Fruit fly (Drosophila melanogaster) whole organism, embryonic: ENCODE results near the gene nAChRalpha3.
A peak's percentile ranks its signal among the peaks of the same experiment; 100 is the strongest.

Experiments used
- ATbp ChIP-seq: fragments of 200-800 bp; sonication (Bioruptor generic); optimal IDR thresholded peaks from 2 replicates; lab custom pipeline; 2017; ENCODE audit warnings: missing biosample characterization, mild to moderate bottlenecking, missing genetic modification characterization, missing genetic modification reagents
- CG10209 ChIP-seq: fragments of 200-800 bp; sonication (Bioruptor generic); optimal IDR thresholded peaks from 3 replicates; lab custom pipeline; 2017; ENCODE audit warnings: missing biosample characterization, mild to moderate bottlenecking, missing genetic modification characterization, missing genetic modification reagents
- CG10267 ChIP-seq: fragments of 200-800 bp; sonication (Bioruptor generic); optimal IDR thresholded peaks from 2 replicates; lab custom pipeline; 2018; ENCODE audit warnings: missing biosample characterization, mild to moderate bottlenecking, missing genetic modification characterization, moderate library complexity
- CG10543 ChIP-seq: fragments of 200-800 bp; sonication (Bioruptor generic); optimal IDR thresholded peaks from 3 replicates; lab custom pipeline; 2017; ENCODE audit warnings: missing biosample characterization, mild to moderate bottlenecking, missing genetic modification characterization, moderate library complexity
- CG11093 ChIP-seq: fragments of 200-800 bp; sonication (Bioruptor generic); IDR thresholded peaks from 3 replicates; pipeline ENCODE4 v1.3.6; 2022; ENCODE audit warnings: missing biosample characterization, missing genetic modification characterization
- CG15073 ChIP-seq: fragments of 200-800 bp; sonication (Bioruptor generic); optimal IDR thresholded peaks from 2 replicates; lab custom pipeline; 2016; ENCODE audit warnings: missing biosample characterization, missing genetic modification characterization
- CG15269 ChIP-seq: fragments of 200-800 bp; sonication (Bioruptor generic); optimal IDR thresholded peaks from 2 replicates; lab custom pipeline; 2018; ENCODE audit warnings: missing biosample characterization, mild to moderate bottlenecking, missing genetic modification characterization, moderate library complexity
- CG15479 ChIP-seq: fragments of 200-800 bp; sonication (Bioruptor generic); optimal IDR thresholded peaks from 3 replicates; lab custom pipeline; 2019; ENCODE audit warnings: missing biosample characterization, mild to moderate bottlenecking, missing genetic modification characterization, moderate library complexity
- CG17385 ChIP-seq: fragments of 200-800 bp; sonication (Bioruptor generic); optimal IDR thresholded peaks from 3 replicates; lab custom pipeline; 2018; ENCODE audit warnings: missing biosample characterization, mild to moderate bottlenecking, missing genetic modification characterization
- CG18262 ChIP-seq: fragments of 200-800 bp; optimal IDR thresholded peaks from 3 replicates; lab custom pipeline; 2019; ENCODE audit warnings: missing biosample characterization, mild to moderate bottlenecking, missing genetic modification characterization, moderate library complexity
- CG2199 ChIP-seq: fragments of 200-800 bp; sonication (Bioruptor generic); IDR thresholded peaks from 3 replicates; pipeline ENCODE4 v1.3.6; 2022; ENCODE audit warnings: missing biosample characterization, missing genetic modification characterization
- CG30431 ChIP-seq: fragments of 200-800 bp; sonication (Bioruptor generic); optimal IDR thresholded peaks from 2 replicates; lab custom pipeline; 2017; ENCODE audit warnings: missing biosample characterization, missing genetic modification characterization
- CG31388 ChIP-seq: fragments of 200-800 bp; sonication (Bioruptor generic); optimal IDR thresholded peaks from 2 replicates; lab custom pipeline; 2016; ENCODE audit warnings: missing biosample characterization, missing genetic modification characterization
- CG3163 ChIP-seq: fragments of 200-800 bp; sonication (Bioruptor generic); optimal IDR thresholded peaks from 3 replicates; lab custom pipeline; 2016; ENCODE audit warnings: missing biosample characterization, missing genetic modification characterization
- CG9215 ChIP-seq: fragments of 200-800 bp; sonication (Bioruptor generic); IDR thresholded peaks from 2 replicates; pipeline ENCODE4 v1.3.6; 2022; ENCODE audit warnings: missing biosample characterization, missing genetic modification characterization
- Fer2 ChIP-seq: fragments of 200-800 bp; sonication (Bioruptor generic); optimal IDR thresholded peaks from 2 replicates; lab custom pipeline; 2018; ENCODE audit warnings: missing biosample characterization, mild to moderate bottlenecking, missing genetic modification characterization, moderate library complexity
- HmgZ ChIP-seq: fragments of 200-800 bp; sonication (Bioruptor generic); optimal IDR thresholded peaks from 2 replicates; lab custom pipeline; 2018; ENCODE audit warnings: missing biosample characterization, mild to moderate bottlenecking, missing genetic modification characterization
- Hmr ChIP-seq: fragments of 200-800 bp; sonication (Bioruptor generic); optimal IDR thresholded peaks from 3 replicates; lab custom pipeline; 2017; ENCODE audit warnings: mild to moderate bottlenecking, missing biosample characterization, missing genetic modification reagents, missing genetic modification characterization
- Nf-YB ChIP-seq: fragments of 200-800 bp; sonication (Bioruptor generic); optimal IDR thresholded peaks from 3 replicates; lab custom pipeline; 2019; ENCODE audit warnings: missing biosample characterization, mild to moderate bottlenecking, missing genetic modification characterization, moderate library complexity
- Nf-YC ChIP-seq: fragments of 200-800 bp; optimal IDR thresholded peaks from 3 replicates; lab custom pipeline; 2019; ENCODE audit warnings: missing biosample characterization, mild to moderate bottlenecking, missing genetic modification characterization, moderate library complexity
- Scr ChIP-seq: fragments of 200-800 bp; sonication (Bioruptor generic); IDR thresholded peaks from 2 replicates; pipeline ENCODE4 v1.3.6; 2022; ENCODE audit warnings: missing biosample characterization, missing genetic modification characterization; ENCODE audit not compliant: partially characterized antibody
- Trl ChIP-seq, 3 experiments: fragments of >200 bp in 2 of 3; fragments of 200-800 bp in 1 of 3; sonication (Bioruptor generic) in 1 of 3; optimal IDR thresholded peaks; 2 replicates in 1 of 3; 3 replicates in 2 of 3; lab custom pipeline; 2016 to 2017; ENCODE audit warnings: missing biosample characterization in 1 of 3, missing genetic modification characterization in 1 of 3
- ase ChIP-seq: fragments of 200-800 bp; sonication (Bioruptor generic); IDR thresholded peaks from 3 replicates; pipeline ENCODE4 v1.3.6; 2022; ENCODE audit warnings: missing biosample characterization, missing genetic modification characterization
- cg ChIP-seq: fragments of 200-800 bp; sonication (Bioruptor generic); optimal IDR thresholded peaks from 3 replicates; lab custom pipeline; 2019; ENCODE audit warnings: missing biosample characterization, mild to moderate bottlenecking, missing genetic modification characterization, moderate library complexity
- ci ChIP-seq: fragments of 200-800 bp; sonication (Bioruptor generic); IDR thresholded peaks from 3 replicates; pipeline ENCODE4 v1.3.6; 2022; ENCODE audit warnings: missing biosample characterization, missing genetic modification characterization
- crol ChIP-seq: fragments of 200-800 bp; sonication (Bioruptor generic); IDR thresholded peaks from 2 replicates; pipeline ENCODE4 v1.3.6; 2022; ENCODE audit warnings: missing biosample characterization, missing genetic modification characterization
- cwo ChIP-seq: fragments of 200-800 bp; sonication (Bioruptor generic); optimal IDR thresholded peaks from 3 replicates; lab custom pipeline; 2017; ENCODE audit warnings: missing biosample characterization, missing genetic modification characterization, mild to moderate bottlenecking, moderate library complexity, missing genetic modification reagents
- dati ChIP-seq: fragments of 200-800 bp; sonication (Bioruptor generic); IDR thresholded peaks from 2 replicates; pipeline ENCODE4 v1.3.6; 2022; ENCODE audit warnings: missing biosample characterization, missing genetic modification characterization
- ftz-f1 ChIP-seq: fragments of 200-800 bp; sonication (Bioruptor generic); optimal IDR thresholded peaks from 2 replicates; lab custom pipeline; 2016; ENCODE audit warnings: missing biosample characterization, missing genetic modification characterization
- hbn ChIP-seq: fragments of 200-800 bp; sonication (Bioruptor generic); IDR thresholded peaks from 2 replicates; pipeline ENCODE4 v1.3.6; 2022; ENCODE audit warnings: missing biosample characterization, missing genetic modification characterization; ENCODE audit not compliant: partially characterized antibody
- lab ChIP-seq: fragments of 200-800 bp; sonication (Bioruptor generic); optimal IDR thresholded peaks from 3 replicates; lab custom pipeline; 2017; ENCODE audit warnings: missing biosample characterization, missing genetic modification characterization, mild to moderate bottlenecking, moderate library complexity, missing genetic modification reagents
- mirr ChIP-seq: fragments of 200-800 bp; sonication (Bioruptor generic); optimal IDR thresholded peaks from 3 replicates; lab custom pipeline; 2018; ENCODE audit warnings: missing biosample characterization, mild to moderate bottlenecking, missing genetic modification characterization
- p53 ChIP-seq: fragments of 200-800 bp; sonication (Bioruptor generic); optimal IDR thresholded peaks from 2 replicates; lab custom pipeline; 2016; ENCODE audit warnings: missing biosample characterization, missing genetic modification characterization
- pan ChIP-seq, 4 experiments: fragments of >200 bp in 3 of 4; fragments of 200-800 bp in 1 of 4; sonication (Bioruptor generic) in 1 of 4; optimal IDR thresholded peaks in 3 of 4; IDR thresholded peaks in 1 of 4; 2 replicates each; pipeline versions ENCODE4 v1.3.6 to Lab custom; 2017 to 2022; ENCODE audit warnings: missing biosample characterization in 2 of 4, missing genetic modification characterization in 2 of 4, mixed read lengths in 1 of 4
- pros ChIP-seq: fragments of 200-800 bp; sonication (Bioruptor generic); optimal IDR thresholded peaks from 3 replicates; lab custom pipeline; 2019; ENCODE audit warnings: missing biosample characterization, mild to moderate bottlenecking, missing genetic modification characterization, moderate library complexity
- sc ChIP-seq, 3 experiments: fragments of >200 bp in 2 of 3; fragments of 200-800 bp in 1 of 3; sonication (Bioruptor generic) in 1 of 3; optimal IDR thresholded peaks; 2 replicates in 2 of 3; 3 replicates in 1 of 3; lab custom pipeline; 2017; ENCODE audit warnings: mild to moderate bottlenecking in 1 of 3, missing biosample characterization in 1 of 3, missing genetic modification characterization in 1 of 3, missing genetic modification reagents in 1 of 3
- sd ChIP-seq: fragments of 200-800 bp; sonication (Bioruptor generic); optimal IDR thresholded peaks from 3 replicates; lab custom pipeline; 2018; ENCODE audit warnings: missing biosample characterization, mild to moderate bottlenecking, missing genetic modification characterization, moderate library complexity
- sqz ChIP-seq: fragments of 200-800 bp; sonication (Bioruptor generic); optimal IDR thresholded peaks from 3 replicates; lab custom pipeline; 2018; ENCODE audit warnings: missing biosample characterization, mild to moderate bottlenecking, missing genetic modification characterization

The nAChRalpha3 gene

DNA sequence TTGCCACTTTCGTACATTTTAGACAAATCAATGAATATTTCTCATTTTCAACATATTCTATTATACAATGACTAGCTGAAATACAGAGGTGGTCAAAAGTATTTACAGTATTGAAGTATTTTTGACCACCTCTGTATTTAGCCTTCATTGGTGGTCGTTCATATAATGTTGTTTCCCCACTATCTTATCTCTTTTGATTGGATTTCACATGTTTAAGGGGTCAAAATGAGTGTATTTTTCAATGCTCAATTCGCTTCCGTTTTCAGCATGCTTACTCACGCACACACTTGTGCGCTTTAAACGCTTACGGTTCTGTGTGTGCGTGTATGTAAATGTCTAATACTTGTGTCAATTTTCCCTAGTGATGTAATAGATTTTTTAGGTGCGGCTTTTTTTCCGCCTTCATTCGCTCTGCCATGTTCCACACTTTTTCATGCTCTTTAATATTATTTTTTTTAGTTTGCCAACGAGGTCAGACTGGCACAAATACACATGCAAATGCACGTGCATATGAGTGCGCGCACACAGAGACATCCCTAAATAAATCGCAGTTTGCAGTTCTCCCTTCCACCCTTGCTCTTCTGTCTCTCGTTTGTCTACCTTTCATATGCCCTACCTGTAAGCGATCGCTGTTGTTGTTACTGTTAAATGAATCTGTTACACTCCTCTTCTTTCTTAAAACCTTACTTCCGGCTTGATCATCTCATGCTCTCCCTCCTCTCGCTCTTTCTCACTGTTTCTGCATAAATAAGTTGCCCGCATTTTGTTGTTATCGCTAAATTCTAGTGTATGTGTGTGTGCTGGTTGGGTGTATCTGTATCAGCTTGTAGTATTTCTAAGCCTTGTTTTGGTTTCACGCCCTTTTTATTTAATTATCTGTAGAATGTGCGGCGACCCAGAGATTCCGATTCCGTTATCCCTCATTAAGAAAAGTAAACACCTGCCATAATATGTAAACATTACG lies 45.5 kb upstream of the nAChRalpha3 start (continued):
- peak; percentile 86 for TF ChIP-seq CG15479 (GFP tag; lab: Kevin White, UChicago)
- TF ChIP-seq CG15073 (GFP tag; lab: Kevin White, UChicago), result peak; percentile 71
- TF ChIP-seq cg, result peak; percentile 83
- no peak for TF ChIP-seq CG30431 (GFP tag; lab: Kevin White, UChicago)
- TF ChIP-seq ci (GFP tag; lab: Robert Waterston, UW), result peak; percentile 58; the same call in 1 of the 3 replicates
- no peak for TF ChIP-seq CG9215 (GFP tag; lab: Robert Waterston, UW)
- TF ChIP-seq Nf-YB, result no peak
- peak; percentile 76 for TF ChIP-seq pros (GFP tag; lab: Kevin White, UChicago)
- peak; percentile 31 for TF ChIP-seq Nf-YC (tag; lab: Kevin White, UChicago)
- TF ChIP-seq sd (tag; lab: Kevin White, UChicago), result peak; percentile 16
- peak; percentile 27 to 54 for TF ChIP-seq Trl (optimal IDR thresholded peaks at IDR 0.05; lab: Kevin White, UChicago)
- no peak for TF ChIP-seq Trl (GFP tag; optimal IDR thresholded peaks at IDR 0.05; lab: Kevin White, UChicago)
- peak; percentile 67 for TF ChIP-seq crol
- TF ChIP-seq CG18262 (tag; lab: Kevin White, UChicago), result no peak
- TF ChIP-seq dati (GFP tag; lab: Robert Waterston, UW), result no peak
- peak; percentile 73 for TF ChIP-seq CG17385 (GFP tag; lab: Kevin White, UChicago)
- TF ChIP-seq Fer2 (tag; lab: Kevin White, UChicago), result no peak
- no peak for TF ChIP-seq CG31388 (GFP tag; lab: Kevin White, UChicago)
- TF ChIP-seq hbn (GFP tag; lab: Robert Waterston, UW), result no peak
- TF ChIP-seq HmgZ (tag; lab: Kevin White, UChicago), result peak; percentile 11
- TF ChIP-seq ase (GFP tag; lab: Robert Waterston, UW), result no peak
- TF ChIP-seq pan (optimal IDR thresholded peaks at IDR 0.05; lab: Kevin White, UChicago), result no peak
- no peak for TF ChIP-seq pan (GFP tag; optimal IDR thresholded peaks at IDR 0.05 in 1 of 2, IDR thresholded peaks at IDR 0.05 in 1 of 2)
- peak; percentile 4 for TF ChIP-seq Hmr
- TF ChIP-seq cwo (GFP tag; lab: Kevin White, UChicago), result peak; percentile 25
- no peak for TF ChIP-seq Scr (GFP tag; lab: Robert Waterston, UW)
- TF ChIP-seq lab, result peak; percentile 49
- TF ChIP-seq mirr (GFP tag; lab: Kevin White, UChicago), result peak; percentile 79
- no peak for TF ChIP-seq CG3163
- TF ChIP-seq CG11093, result no peak
- peak; percentile 68 for TF ChIP-seq CG10543 (GFP tag; lab: Kevin White, UChicago)
- peak; percentile 17 for TF ChIP-seq ftz-f1 (GFP tag; lab: Kevin White, UChicago)
- TF ChIP-seq p53 (GFP tag; lab: Kevin White, UChicago), result no peak
- peak; percentile 9 for TF ChIP-seq CG15269 (tag; lab: Kevin White, UChicago)
- TF ChIP-seq sc (optimal IDR thresholded peaks at IDR 0.05; lab: Kevin White, UChicago), result no peak
- TF ChIP-seq sc (GFP tag; optimal IDR thresholded peaks at IDR 0.05; lab: Kevin White, UChicago), result no peak
- peak; percentile 1 for TF ChIP-seq CG10209 (GFP tag; lab: Kevin White, UChicago)
- TF ChIP-seq ATbp (GFP tag; lab: Kevin White, UChicago), result peak; percentile 3
- no peak for TF ChIP-seq CG2199 (GFP tag; lab: Robert Waterston, UW)
- TF ChIP-seq CG10267 (tag; lab: Kevin White, UChicago), result no peak
- TF ChIP-seq sqz (GFP tag; lab: Kevin White, UChicago), result peak; percentile 75
- TF ChIP-seq, all 482 proteins: peak for 45
